Worm (Caenorhabditis elegans) whole organism, late embryonic: Measurements from ENCODE around the gene T06D8.2.

Experiments
- C08G9.2 ChIP-seq: sonication (generic microtip); optimal IDR thresholded peaks from 2 replicates; lab custom pipeline; 2016; ENCODE audit warnings: mild to moderate bottlenecking, missing genetic modification characterization, moderate library complexity, missing compliant biosample characterization
- C38D4.7 ChIP-seq: fragments of 200-800 bp; sonication (Bioruptor generic); optimal IDR thresholded peaks from 2 replicates; lab custom pipeline; 2018; ENCODE audit warnings: mild to moderate bottlenecking, missing genetic modification characterization, moderate library complexity, missing compliant biosample characterization
- F13H6.1 ChIP-seq: sonication (generic microtip); optimal IDR thresholded peaks from 2 replicates; lab custom pipeline; 2016; ENCODE audit warnings: missing genetic modification characterization, missing compliant biosample characterization
- T23F11.4 ChIP-seq: fragments of 200-800 bp; sonication (Bioruptor generic); optimal IDR thresholded peaks from 2 replicates; lab custom pipeline; 2018; ENCODE audit warnings: mild to moderate bottlenecking, missing genetic modification characterization, missing compliant biosample characterization
- ahr-1 ChIP-seq: sonication (generic microtip); optimal IDR thresholded peaks from 2 replicates; lab custom pipeline; 2016; ENCODE audit warnings: missing genetic modification characterization, missing compliant biosample characterization
- ama-1 ChIP-seq: fragments of 150-350 bp; optimal IDR thresholded peaks from 2 replicates; lab custom pipeline; 2014
- ceh-14 ChIP-seq: sonication (generic microtip); optimal IDR thresholded peaks from 2 replicates; lab custom pipeline; 2016; ENCODE audit warnings: missing genotype, missing genetic modification characterization, missing compliant biosample characterization
- ceh-2 ChIP-seq: sonication (generic microtip); optimal IDR thresholded peaks from 2 replicates; lab custom pipeline; 2016; ENCODE audit warnings: missing genotype, missing genetic modification characterization, missing compliant biosample characterization
- ceh-22 ChIP-seq: sonication (generic microtip); optimal IDR thresholded peaks from 2 replicates; lab custom pipeline; 2017; ENCODE audit warnings: missing biosample characterization, missing genetic modification characterization
- ceh-24 ChIP-seq: sonication (generic microtip); optimal IDR thresholded peaks from 2 replicates; lab custom pipeline; 2016; ENCODE audit warnings: mild to moderate bottlenecking, missing genetic modification characterization, missing compliant biosample characterization
- ceh-30 ChIP-seq: fragments of 150-350 bp; optimal IDR thresholded peaks from 2 replicates; lab custom pipeline; 2014; ENCODE audit warnings: missing biosample characterization, missing genetic modification characterization
- ceh-34 ChIP-seq: sonication (generic microtip); optimal IDR thresholded peaks from 2 replicates; lab custom pipeline; 2016; ENCODE audit warnings: mild to moderate bottlenecking, missing genetic modification characterization, missing compliant biosample characterization
- ceh-48 ChIP-seq: sonication (generic microtip); optimal IDR thresholded peaks from 2 replicates; lab custom pipeline; 2016; ENCODE audit warnings: missing genetic modification characterization, inconsistent platforms, missing compliant biosample characterization
- ceh-9 ChIP-seq: sonication (generic microtip); optimal IDR thresholded peaks from 2 replicates; lab custom pipeline; 2016; ENCODE audit warnings: mild to moderate bottlenecking, missing genetic modification characterization, inconsistent platforms, missing compliant biosample characterization
- che-1 ChIP-seq: sonication (generic microtip); optimal IDR thresholded peaks from 2 replicates; lab custom pipeline; 2016; ENCODE audit warnings: mild to moderate bottlenecking, missing genetic modification characterization, missing compliant biosample characterization
- dve-1 ChIP-seq: sonication (generic microtip); optimal IDR thresholded peaks from 2 replicates; lab custom pipeline; 2017; ENCODE audit warnings: antibody characterized with exemption, mild to moderate bottlenecking, missing genetic modification characterization, missing compliant biosample characterization
- elt-2 ChIP-seq: sonication (generic microtip); optimal IDR thresholded peaks from 2 replicates; lab custom pipeline; 2016; ENCODE audit warnings: missing genetic modification reagents, missing genetic modification characterization, missing compliant biosample characterization
- elt-4 ChIP-seq: sonication (generic microtip); optimal IDR thresholded peaks from 2 replicates; lab custom pipeline; 2016; ENCODE audit warnings: missing genetic modification characterization, missing compliant biosample characterization
- fkh-10 ChIP-seq: fragments of 150-350 bp; optimal IDR thresholded peaks from 2 replicates; lab custom pipeline; 2014; ENCODE audit warnings: missing biosample characterization, missing genetic modification reagents, missing genetic modification characterization
- hlh-13 ChIP-seq: fragments of 200-800 bp; sonication (Bioruptor generic); optimal IDR thresholded peaks from 2 replicates; lab custom pipeline; 2018; ENCODE audit warnings: mild to moderate bottlenecking, missing genetic modification characterization, missing compliant biosample characterization
- hlh-6 ChIP-seq: sonication (generic microtip); optimal IDR thresholded peaks from 2 replicates; lab custom pipeline; 2016; ENCODE audit warnings: missing genotype, missing genetic modification characterization, missing compliant biosample characterization
- madf-2 ChIP-seq: sonication (generic microtip); optimal IDR thresholded peaks from 2 replicates; lab custom pipeline; 2017; ENCODE audit warnings: missing genetic modification characterization, missing compliant biosample characterization
- nhr-11 ChIP-seq: fragments of 150-350 bp; optimal IDR thresholded peaks from 2 replicates; lab custom pipeline; 2014; ENCODE audit warnings: missing biosample characterization, missing genetic modification characterization
- nhr-232 ChIP-seq: sonication (generic microtip); optimal IDR thresholded peaks from 2 replicates; lab custom pipeline; 2016; ENCODE audit warnings: missing genetic modification characterization, missing compliant biosample characterization
- npax-4 ChIP-seq: sonication (generic microtip); optimal IDR thresholded peaks from 2 replicates; lab custom pipeline; 2016; ENCODE audit warnings: missing genetic modification characterization, missing compliant biosample characterization
- pat-9 ChIP-seq: fragments of 200-800 bp; sonication (Bioruptor generic); optimal IDR thresholded peaks from 2 replicates; lab custom pipeline; 2018; ENCODE audit warnings: mild to moderate bottlenecking, missing genetic modification characterization, moderate library complexity, missing compliant biosample characterization
- pax-1 ChIP-seq: fragments of 150-350 bp; optimal IDR thresholded peaks from 2 replicates; lab custom pipeline; 2014; ENCODE audit warnings: missing biosample characterization, missing genetic modification characterization
- pqm-1 ChIP-seq: sonication (generic microtip); optimal IDR thresholded peaks from 2 replicates; lab custom pipeline; 2016; ENCODE audit warnings: missing genetic modification characterization, missing compliant biosample characterization
- pros-1 ChIP-seq: fragments of 150-350 bp; optimal IDR thresholded peaks from 2 replicates; lab custom pipeline; 2014; ENCODE audit warnings: missing biosample characterization, missing genetic modification reagents, missing genetic modification characterization
- rnt-1 ChIP-seq: sonication (generic microtip); optimal IDR thresholded peaks from 2 replicates; lab custom pipeline; 2016; ENCODE audit warnings: missing genetic modification characterization, missing compliant biosample characterization
- sdc-2 ChIP-seq: sonication (generic microtip); optimal IDR thresholded peaks from 2 replicates; lab custom pipeline; 2016; ENCODE audit warnings: missing genotype, missing genetic modification characterization, missing compliant biosample characterization
- tbx-2 ChIP-seq: sonication (generic microtip); optimal IDR thresholded peaks from 2 replicates; lab custom pipeline; 2016; ENCODE audit warnings: missing genetic modification characterization, missing compliant biosample characterization
- tbx-7 ChIP-seq: sonication (generic microtip); optimal IDR thresholded peaks from 2 replicates; lab custom pipeline; 2016; ENCODE audit warnings: missing genotype, missing genetic modification characterization, missing compliant biosample characterization
- ttx-3 ChIP-seq: sonication (generic microtip); optimal IDR thresholded peaks from 2 replicates; lab custom pipeline; 2016; ENCODE audit warnings: missing genetic modification reagents, missing genetic modification characterization, missing compliant biosample characterization
- unc-3 ChIP-seq, 2 experiments: fragments of 200-800 bp in 1 of 2; sonication (Bioruptor generic) in 1 of 2; sonication (generic microtip) in 1 of 2; conservative IDR thresholded peaks in 1 of 2; optimal IDR thresholded peaks in 1 of 2; 2 replicates each; pipeline versions ENCODE4 v1.3.6 to Lab custom; 2016 to 2022; ENCODE audit warnings: missing compliant biosample characterization in 2 of 2, missing genetic modification characterization in 2 of 2, missing genetic modification reagents in 1 of 2
- unc-42 ChIP-seq: sonication (generic microtip); optimal IDR thresholded peaks from 2 replicates; lab custom pipeline; 2016; ENCODE audit warnings: missing genotype, missing genetic modification characterization, missing compliant biosample characterization
- unc-55 ChIP-seq: sonication (generic microtip); optimal IDR thresholded peaks from 2 replicates; lab custom pipeline; 2017; ENCODE audit warnings: missing biosample characterization, missing genetic modification reagents, missing genetic modification characterization

T06D8.2 gene

DNA sequence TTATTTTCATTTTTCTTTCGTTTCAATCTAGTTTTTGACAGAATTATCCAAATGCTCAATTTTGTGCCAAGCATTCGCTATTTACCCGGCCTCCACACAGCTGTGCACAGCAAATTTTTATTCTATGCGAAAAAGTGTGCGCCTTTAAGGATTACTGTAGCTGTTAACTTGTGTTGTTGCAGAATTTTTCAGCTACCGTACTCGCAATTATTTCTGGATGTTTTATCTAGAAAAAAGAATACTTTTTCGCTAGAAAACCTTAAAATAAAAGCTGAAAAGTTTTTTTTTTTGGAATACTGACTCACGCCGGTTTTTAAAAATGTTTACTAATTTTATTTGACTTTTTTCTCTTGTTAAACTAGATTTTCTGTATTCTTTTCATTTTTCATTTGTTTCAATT lies 15.0 kb downstream of the T06D8.2 start:
- no peak for TF ChIP-seq ttx-3 (tag; lab: Kevin White, UChicago)
- TF ChIP-seq elt-4 (tag; lab: Kevin White, UChicago) = no peak
- no peak for TF ChIP-seq ceh-48 (tag; lab: Kevin White, UChicago)
- TF ChIP-seq nhr-232 = no peak
- no peak for TF ChIP-seq che-1 (tag; lab: Kevin White, UChicago)
- TF ChIP-seq unc-42 (tag; lab: Kevin White, UChicago) = no peak
- TF ChIP-seq dve-1 = no peak
- no peak for TF ChIP-seq hlh-6 (tag; lab: Kevin White, UChicago)
- TF ChIP-seq T23F11.4 (GFP tag; lab: Kevin White, UChicago) = no peak
- TF ChIP-seq ceh-24 (tag; lab: Kevin White, UChicago) = no peak
- TF ChIP-seq unc-3 (GFP tag; conservative IDR thresholded peaks at IDR 0.05; lab: Robert Waterston, UW) = no peak
- no peak for TF ChIP-seq unc-3 (tag; optimal IDR thresholded peaks at IDR 0.05; lab: Kevin White, UChicago)
- no peak for TF ChIP-seq ahr-1 (tag; lab: Kevin White, UChicago)
- TF ChIP-seq rnt-1 (tag; lab: Kevin White, UChicago) = no peak
- TF ChIP-seq elt-2 (tag; lab: Kevin White, UChicago) = no peak
- no peak for TF ChIP-seq C08G9.2

DNA sequence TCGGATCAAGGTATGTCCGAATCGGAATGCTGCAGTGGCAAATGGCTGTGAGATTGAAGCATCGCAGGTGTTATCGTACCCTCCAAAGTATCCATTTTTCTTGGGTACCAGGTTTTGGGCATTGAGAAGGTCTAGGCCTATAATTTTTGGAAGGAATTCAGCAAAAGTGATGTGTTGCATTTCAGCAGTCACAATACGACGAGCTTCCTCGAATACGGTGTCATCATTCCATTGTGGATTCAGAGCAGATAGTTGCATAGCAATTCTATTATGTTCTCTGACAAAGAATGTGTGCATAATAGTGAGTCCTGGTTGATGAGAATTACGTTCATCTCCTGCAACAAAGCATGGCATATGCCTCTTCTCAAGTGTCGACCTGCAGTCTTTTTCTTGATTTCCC lies 16.4 kb downstream of the T06D8.2 start:
- TF ChIP-seq nhr-11 (tag; lab: Kevin White, UChicago) (no peak), unc-55 (GFP tag; lab: Kevin White, UChicago) (no peak), ceh-9 (tag; lab: Kevin White, UChicago) (no peak), ama-1 (lab: Kevin White, UChicago) (no peak), npax-4 (no peak), rnt-1 (tag; lab: Kevin White, UChicago) (no peak), pqm-1 (tag; lab: Kevin White, UChicago) (no peak), tbx-7 (no peak), ceh-2 (tag; lab: Kevin White, UChicago) (no peak), pros-1 (tag; lab: Kevin White, UChicago) (no peak)

DNA sequence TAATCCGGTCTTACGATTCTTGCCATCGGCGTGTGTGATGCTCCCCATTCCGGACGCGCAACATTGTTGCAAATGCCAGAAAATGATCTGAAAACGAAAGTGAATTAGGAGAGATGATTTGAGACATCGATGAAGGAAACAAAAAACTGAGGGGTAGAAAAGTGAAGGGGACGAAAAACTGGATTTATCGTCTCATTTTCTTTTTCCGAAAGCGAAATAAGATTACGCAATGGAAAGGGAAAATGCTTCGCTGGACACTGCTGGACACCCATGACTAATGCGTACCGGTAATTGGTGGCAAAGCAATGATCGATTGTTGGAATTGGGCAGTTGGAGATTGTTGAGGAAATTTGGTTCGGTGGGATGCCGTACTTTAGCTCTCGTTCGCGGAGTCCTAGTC lies 20.0 kb downstream of the T06D8.2 start:
- TF ChIP-seq madf-2 (tag; lab: Kevin White, UChicago) (no peak), nhr-11 (tag; lab: Kevin White, UChicago) (no peak), pros-1 (tag; lab: Kevin White, UChicago) (no peak), tbx-2 (tag; lab: Kevin White, UChicago) (no peak), ceh-22 (tag; lab: Kevin White, UChicago) (no peak), fkh-10 (GFP tag; lab: Kevin White, UChicago) (no peak), sdc-2 (tag; lab: Kevin White, UChicago) (no peak), pat-9 (no peak), C38D4.7 (GFP tag; lab: Kevin White, UChicago) (no peak), ceh-9 (tag; lab: Kevin White, UChicago) (no peak), unc-3 (GFP tag; conservative IDR thresholded peaks at IDR 0.05; lab: Robert Waterston, UW) (no peak), unc-3 (tag; optimal IDR thresholded peaks at IDR 0.05; lab: Kevin White, UChicago) (no peak)
- TF ChIP-seq, all 69 proteins: peak for 0

DNA sequence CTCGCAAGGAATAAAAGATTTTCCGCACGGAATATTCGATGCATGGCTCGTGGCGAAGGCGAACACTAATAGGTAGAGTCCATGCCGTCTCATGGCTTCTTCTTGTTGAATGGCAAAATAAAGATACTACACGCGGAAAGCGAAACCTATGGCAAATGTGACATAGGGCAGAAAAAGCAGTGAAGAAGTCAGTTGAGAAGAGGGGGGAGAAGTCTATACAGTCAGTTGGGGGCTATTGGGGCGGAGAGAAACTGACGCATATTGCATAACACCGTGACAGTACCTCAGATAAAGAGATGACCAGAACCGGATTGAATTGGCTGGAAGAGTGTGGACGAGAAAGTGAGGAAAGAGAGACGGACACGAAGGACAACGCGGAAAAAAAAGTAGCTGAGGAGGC lies 20.9 kb downstream of the T06D8.2 start, which contains the start of gene T06D8.10:
Gene T06D8.10, minus strand, starts transcription at position 101 of the 400 bp plus-strand sequence.
- peak; percentile 11 for TF ChIP-seq sdc-2 (tag; lab: Kevin White, UChicago)
- TF ChIP-seq ceh-14 (tag; lab: Kevin White, UChicago) = no peak

DNA sequence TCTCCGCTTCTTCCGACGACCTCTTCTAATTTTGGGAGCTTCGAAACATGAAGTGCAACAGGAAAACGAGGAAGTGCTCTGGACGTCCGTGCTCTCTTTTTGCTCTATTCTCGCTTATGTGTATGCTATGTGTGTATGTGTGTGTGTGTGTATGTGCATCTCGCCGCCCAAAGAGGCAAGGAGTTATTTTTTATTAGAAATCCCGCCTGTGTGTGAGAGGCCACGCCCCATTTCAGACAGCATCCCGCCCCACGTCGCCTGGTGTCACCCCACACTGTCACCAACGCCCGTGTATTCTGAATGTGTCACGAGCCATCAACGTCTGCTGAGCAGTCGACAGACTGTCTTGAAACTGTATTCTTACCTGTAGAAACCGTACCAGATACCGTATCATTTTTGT lies 29.1 kb downstream of the T06D8.2 start, which contains the start of gene T05B9.2:
Gene T05B9.2, plus strand, starts transcription at position 301 of the 400 bp plus-strand sequence.
- no peak for TF ChIP-seq pax-1 (tag; lab: Kevin White, UChicago)
- TF ChIP-seq F13H6.1 = no peak
- no peak for TF ChIP-seq ceh-34 (tag; lab: Kevin White, UChicago)
- TF ChIP-seq npax-4 = no peak
- TF ChIP-seq hlh-13 (GFP tag; lab: Kevin White, UChicago) = no peak
- no peak for TF ChIP-seq pros-1 (tag; lab: Kevin White, UChicago)
- TF ChIP-seq pat-9 = no peak
- TF ChIP-seq ceh-30 (tag; lab: Kevin White, UChicago) = no peak
- TF ChIP-seq, all 69 proteins: peak for 0
